Fruit fly (Drosophila melanogaster) whole organism, embryonic: Measurements from ENCODE around the gene dachs.
A peak's percentile ranks its signal among the peaks of the same experiment; 100 is the strongest.

Source experiments
- Asciz ChIP-seq: fragments of 200-800 bp; sonication (Bioruptor generic); optimal IDR thresholded peaks from 2 replicates; lab custom pipeline; 2017; ENCODE audit warnings: missing biosample characterization, mild to moderate bottlenecking, missing genetic modification characterization, missing genetic modification reagents
- CG10462 ChIP-seq: fragments of 200-800 bp; sonication (Bioruptor generic); optimal IDR thresholded peaks from 2 replicates; lab custom pipeline; 2016; ENCODE audit warnings: missing biosample characterization, missing genetic modification characterization
- CG10565 ChIP-seq: fragments of 200-800 bp; sonication (Bioruptor generic); optimal IDR thresholded peaks from 3 replicates; lab custom pipeline; 2016; ENCODE audit warnings: missing biosample characterization, mild to moderate bottlenecking, missing genetic modification characterization
- CG11560 ChIP-seq: fragments of 200-800 bp; sonication (Bioruptor generic); IDR thresholded peaks from 3 replicates; pipeline ENCODE4 v1.3.6; 2022; ENCODE audit warnings: missing biosample characterization, missing genetic modification characterization
- CG12155 ChIP-seq: fragments of 200-800 bp; sonication (Bioruptor generic); optimal IDR thresholded peaks from 3 replicates; lab custom pipeline; 2016; ENCODE audit warnings: missing biosample characterization, missing genetic modification characterization
- CG12299 ChIP-seq: fragments of 200-800 bp; sonication (Bioruptor generic); optimal IDR thresholded peaks from 2 replicates; lab custom pipeline; 2018; ENCODE audit warnings: missing biosample characterization, mild to moderate bottlenecking, missing genetic modification characterization
- CG17186 ChIP-seq: fragments of 200-800 bp; sonication (Bioruptor generic); optimal IDR thresholded peaks from 3 replicates; lab custom pipeline; 2017; ENCODE audit warnings: missing biosample characterization, missing genetic modification reagents, missing genetic modification characterization
- CG17361 ChIP-seq: fragments of 200-800 bp; sonication (Bioruptor generic); IDR thresholded peaks from 3 replicates; pipeline ENCODE4 v1.3.6; 2022; ENCODE audit warnings: missing biosample characterization, missing genetic modification characterization
- CG18476 ChIP-seq: fragments of 200-800 bp; sonication (Bioruptor generic); optimal IDR thresholded peaks from 2 replicates; lab custom pipeline; 2016; ENCODE audit warnings: missing biosample characterization, mild to moderate bottlenecking, missing genetic modification characterization
- CG2202 ChIP-seq: fragments of 200-800 bp; sonication (Bioruptor generic); optimal IDR thresholded peaks from 2 replicates; lab custom pipeline; 2018; ENCODE audit warnings: missing biosample characterization, mild to moderate bottlenecking, missing genetic modification characterization
- CG2875 ChIP-seq: fragments of 200-800 bp; sonication (Bioruptor generic); optimal IDR thresholded peaks from 2 replicates; lab custom pipeline; 2017; ENCODE audit warnings: missing biosample characterization, mild to moderate bottlenecking, missing genetic modification characterization, missing genetic modification reagents
- CG31441 ChIP-seq: fragments of 200-800 bp; sonication (Bioruptor generic); IDR thresholded peaks from 2 replicates; pipeline ENCODE4 v1.3.6; 2022; ENCODE audit warnings: missing biosample characterization, missing genetic modification characterization
- CG3726 ChIP-seq: fragments of 200-800 bp; sonication (Bioruptor generic); IDR thresholded peaks from 3 replicates; pipeline ENCODE4, ENCODE4 v1.3.6; 2022; ENCODE audit warnings: missing biosample characterization, missing genetic modification characterization
- CG4424 ChIP-seq: fragments of 200-800 bp; sonication (Bioruptor generic); optimal IDR thresholded peaks from 3 replicates; lab custom pipeline; 2016; ENCODE audit warnings: missing biosample characterization, missing genetic modification characterization
- CG6175 ChIP-seq: fragments of 200-800 bp; sonication (Bioruptor generic); IDR thresholded peaks from 3 replicates; pipeline ENCODE4 v1.3.6; 2022; ENCODE audit warnings: missing biosample characterization, missing genetic modification characterization
- CG6791 ChIP-seq: fragments of 200-800 bp; sonication (Bioruptor generic); IDR thresholded peaks from 3 replicates; pipeline ENCODE4 v1.3.6; 2022; ENCODE audit warnings: missing biosample characterization, missing genetic modification characterization; ENCODE audit not compliant: partially characterized antibody
- CG7556 ChIP-seq: fragments of 200-800 bp; sonication (Bioruptor generic); optimal IDR thresholded peaks from 2 replicates; lab custom pipeline; 2017; ENCODE audit warnings: missing biosample characterization, mild to moderate bottlenecking, missing genetic modification characterization
- CG8359 ChIP-seq: fragments of 200-800 bp; sonication (Bioruptor generic); optimal IDR thresholded peaks from 2 replicates; lab custom pipeline; 2017; ENCODE audit warnings: missing biosample characterization, mild to moderate bottlenecking, missing genetic modification characterization, borderline replicate concordance
- CG8478 ChIP-seq: fragments of >200 bp; optimal IDR thresholded peaks from 2 replicates; lab custom pipeline; 2018
- Dek ChIP-seq: fragments of 200-800 bp; sonication (Bioruptor generic); optimal IDR thresholded peaks from 3 replicates; lab custom pipeline; 2019; ENCODE audit warnings: missing biosample characterization, mild to moderate bottlenecking, missing genetic modification characterization, moderate library complexity
- Dp ChIP-seq: fragments of 200-800 bp; sonication (Bioruptor generic); optimal IDR thresholded peaks from 2 replicates; lab custom pipeline; 2018; ENCODE audit warnings: missing biosample characterization, mild to moderate bottlenecking, missing genetic modification characterization, moderate library complexity
- Drgx ChIP-seq: fragments of 200-800 bp; sonication (Bioruptor generic); IDR thresholded peaks from 2 replicates; pipeline ENCODE4 v1.3.6; 2022; ENCODE audit warnings: missing biosample characterization, missing genetic modification characterization
- E2f2 ChIP-seq: fragments of 200-800 bp; sonication (Bioruptor generic); IDR thresholded peaks from 2 replicates; pipeline ENCODE4 v1.3.6; 2022; ENCODE audit warnings: missing biosample characterization, missing genetic modification characterization
- Mes4 ChIP-seq: fragments of 200-800 bp; sonication (Bioruptor generic); optimal IDR thresholded peaks from 2 replicates; lab custom pipeline; 2016; ENCODE audit warnings: missing biosample characterization, missing genetic modification characterization
- Neu2 ChIP-seq: fragments of 200-800 bp; sonication (Bioruptor generic); optimal IDR thresholded peaks from 3 replicates; lab custom pipeline; 2016; ENCODE audit warnings: missing biosample characterization, missing genetic modification characterization, borderline replicate concordance
- Sin3A ChIP-seq: fragments of >200 bp; optimal IDR thresholded peaks from 2 replicates; lab custom pipeline; 2018
- abd-A ChIP-seq: fragments of 200-800 bp; sonication (Bioruptor generic); optimal IDR thresholded peaks from 3 replicates; lab custom pipeline; 2019; ENCODE audit warnings: missing biosample characterization, mild to moderate bottlenecking, missing genetic modification characterization, moderate library complexity
- ap ChIP-seq: fragments of 200-800 bp; sonication (Bioruptor generic); IDR thresholded peaks from 2 replicates; pipeline ENCODE4 v1.3.6; 2022; ENCODE audit warnings: missing biosample characterization, missing genetic modification characterization
- bowl ChIP-seq: fragments of 200-800 bp; sonication (Bioruptor generic); IDR thresholded peaks from 2 replicates; pipeline ENCODE4 v1.3.6; 2022; ENCODE audit warnings: missing biosample characterization, missing genetic modification characterization
- bsh ChIP-seq, 2 experiments: fragments of 200-800 bp; sonication (Bioruptor generic); optimal IDR thresholded peaks; 2 replicates each; lab custom pipeline; 2017 to 2018; ENCODE audit warnings: mild to moderate bottlenecking in 2 of 2, missing biosample characterization in 2 of 2, missing genetic modification characterization in 2 of 2, moderate library complexity in 1 of 2
- chm ChIP-seq: fragments of 200-800 bp; sonication (Bioruptor generic); IDR thresholded peaks from 2 replicates; pipeline ENCODE4 v1.3.6; 2022; ENCODE audit warnings: missing biosample characterization, missing genetic modification characterization
- corto ChIP-seq: fragments of 200-800 bp; sonication (Bioruptor generic); optimal IDR thresholded peaks from 2 replicates; lab custom pipeline; 2016; ENCODE audit warnings: missing biosample characterization, mild to moderate bottlenecking, missing genetic modification characterization, moderate library complexity
- cwo ChIP-seq: fragments of 200-800 bp; sonication (Bioruptor generic); optimal IDR thresholded peaks from 3 replicates; lab custom pipeline; 2017; ENCODE audit warnings: missing biosample characterization, missing genetic modification characterization, mild to moderate bottlenecking, moderate library complexity, missing genetic modification reagents
- da ChIP-seq: fragments of 200-800 bp; sonication (Bioruptor generic); optimal IDR thresholded peaks from 2 replicates; lab custom pipeline; 2016; ENCODE audit warnings: missing biosample characterization, missing genetic modification characterization
- esg ChIP-seq: fragments of 200-800 bp; sonication (Bioruptor generic); conservative IDR thresholded peaks from 2 replicates; pipeline ENCODE4 v1.3.6; 2022; ENCODE audit warnings: missing biosample characterization, missing genetic modification characterization
- fru ChIP-seq: fragments of >200 bp; optimal IDR thresholded peaks from 2 replicates; lab custom pipeline; 2017
- gcm ChIP-seq: fragments of 200-800 bp; sonication (Bioruptor generic); optimal IDR thresholded peaks from 2 replicates; lab custom pipeline; 2019; ENCODE audit warnings: missing biosample characterization, mild to moderate bottlenecking, missing genetic modification characterization, moderate library complexity
- gcm2 ChIP-seq: fragments of 200-800 bp; sonication (Bioruptor generic); optimal IDR thresholded peaks from 2 replicates; lab custom pipeline; 2016; ENCODE audit warnings: missing biosample characterization, missing genetic modification characterization
- hbn ChIP-seq: fragments of 200-800 bp; sonication (Bioruptor generic); IDR thresholded peaks from 2 replicates; pipeline ENCODE4 v1.3.6; 2022; ENCODE audit warnings: missing biosample characterization, missing genetic modification characterization; ENCODE audit not compliant: partially characterized antibody
- hth ChIP-seq: fragments of >200 bp; optimal IDR thresholded peaks from 2 replicates; lab custom pipeline; 2017; ENCODE audit warnings: inconsistent platforms
- insv ChIP-seq, 2 experiments: fragments of 200-800 bp; sonication (Bioruptor generic); optimal IDR thresholded peaks; 3 replicates each; lab custom pipeline; 2016 to 2018; ENCODE audit warnings: missing biosample characterization in 2 of 2, missing genetic modification characterization in 2 of 2
- klu ChIP-seq: fragments of 200-800 bp; sonication (Bioruptor generic); IDR thresholded peaks from 2 replicates; pipeline ENCODE4 v1.3.6; 2022; ENCODE audit warnings: missing biosample characterization, missing genetic modification characterization
- onecut ChIP-seq: fragments of 200-800 bp; sonication (Bioruptor generic); IDR thresholded peaks from 2 replicates; pipeline ENCODE4 v1.3.6; 2022; ENCODE audit warnings: missing biosample characterization, missing genetic modification characterization
- pita ChIP-seq: fragments of 200-800 bp; sonication (Bioruptor generic); optimal IDR thresholded peaks from 2 replicates; lab custom pipeline; 2017; ENCODE audit warnings: missing biosample characterization, mild to moderate bottlenecking, missing genetic modification characterization
- pzg ChIP-seq: fragments of 200-800 bp; sonication (Bioruptor generic); optimal IDR thresholded peaks from 3 replicates; lab custom pipeline; 2018; ENCODE audit warnings: missing biosample characterization, mild to moderate bottlenecking, missing genetic modification characterization, moderate library complexity
- run ChIP-seq: fragments of 200-800 bp; sonication (Bioruptor generic); optimal IDR thresholded peaks from 3 replicates; lab custom pipeline; 2018; ENCODE audit warnings: missing biosample characterization, mild to moderate bottlenecking, missing genetic modification characterization
- sim ChIP-seq: fragments of 200-800 bp; sonication (Bioruptor generic); IDR thresholded peaks from 2 replicates; pipeline ENCODE4 v1.3.6; 2022; ENCODE audit warnings: missing biosample characterization, missing genetic modification characterization
- sna ChIP-seq: fragments of 200-800 bp; sonication (Bioruptor generic); IDR thresholded peaks from 2 replicates; pipeline ENCODE4 v1.3.6; 2022; ENCODE audit warnings: missing biosample characterization, missing genetic modification characterization; ENCODE audit not compliant: partially characterized antibody
- so ChIP-seq: fragments of 200-800 bp; sonication (Bioruptor generic); IDR thresholded peaks from 3 replicates; pipeline ENCODE4 v1.3.6; 2022; ENCODE audit warnings: missing biosample characterization, missing genetic modification characterization
- sr ChIP-seq: fragments of 200-800 bp; sonication (Bioruptor generic); IDR thresholded peaks from 3 replicates; pipeline ENCODE4 v1.3.6; 2022; ENCODE audit warnings: missing biosample characterization, missing genetic modification characterization
- ssp ChIP-seq: fragments of 200-800 bp; sonication (Bioruptor generic); IDR thresholded peaks from 2 replicates; pipeline ENCODE4 v1.3.6; 2022; ENCODE audit warnings: missing biosample characterization, missing genetic modification characterization
- tup ChIP-seq: fragments of 200-800 bp; sonication (Bioruptor generic); optimal IDR thresholded peaks from 2 replicates; lab custom pipeline; 2016; ENCODE audit warnings: missing biosample characterization, mild to moderate bottlenecking, missing genetic modification characterization, moderate library complexity

dachs gene

DNA sequence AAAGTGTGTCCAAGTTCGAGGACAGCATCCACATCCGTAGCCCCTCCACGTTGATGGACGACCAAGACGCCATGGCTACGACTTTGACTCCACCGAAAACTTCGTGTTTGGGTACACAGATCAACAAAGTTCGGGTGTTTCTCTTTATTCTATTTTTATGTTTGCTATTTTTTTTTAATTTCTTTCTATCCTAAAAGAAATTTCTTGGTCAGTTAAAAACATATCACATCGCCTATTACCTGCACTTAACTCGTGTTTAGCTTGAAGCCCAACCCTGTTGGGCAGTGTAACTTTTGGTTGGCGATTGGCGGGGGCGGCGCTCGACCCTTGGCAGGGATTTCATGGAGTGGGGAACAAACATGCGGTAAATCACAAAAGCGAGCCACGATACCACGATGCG, 6.8 kb downstream of the dachs start (continued):
- TF ChIP-seq run (tag; lab: Kevin White, UChicago) (peak; percentile 15), hbn (GFP tag; lab: Robert Waterston, UW) (no peak), onecut (0 out of 2 replicates have a peak, but pooled peaks have one; percentile 6), CG4424 (GFP tag; lab: Kevin White, UChicago) (peak; percentile 55), cwo (GFP tag; lab: Kevin White, UChicago) (peak; percentile 48), chm (GFP tag; lab: Robert Waterston, UW) (peak; percentile 54; the same call in 1 of the 2 replicates), CG2875 (peak; percentile 28), Mes4 (GFP tag; lab: Kevin White, UChicago) (no peak), CG17361 (peak; percentile 59), CG18476 (GFP tag; lab: Kevin White, UChicago) (peak; percentile 10), esg (GFP tag; lab: Robert Waterston, UW) (peak; percentile 38; the same call in 1 of the 2 replicates), Neu2 (GFP tag; lab: Kevin White, UChicago) (no peak), CG6175 (GFP tag; lab: Robert Waterston, UW) (no peak), hth (lab: Kevin White, UChicago) (no peak), CG17186 (GFP tag; lab: Kevin White, UChicago) (no peak), CG3726 (GFP tag; lab: Robert Waterston, UW) (no peak), pita (GFP tag; lab: Kevin White, UChicago) (no peak), tup (no peak), Dp (GFP tag; lab: Kevin White, UChicago) (no peak), gcm (GFP tag; lab: Kevin White, UChicago) (peak; percentile 28), gcm2 (no peak), CG10565 (GFP tag; lab: Kevin White, UChicago) (no peak), CG8359 (GFP tag; lab: Kevin White, UChicago) (peak; percentile 40), Asciz (GFP tag; lab: Kevin White, UChicago) (peak; percentile 13), Dek (tag; lab: Kevin White, UChicago) (no peak), abd-A (tag; lab: Kevin White, UChicago) (no peak), CG2202 (tag; lab: Kevin White, UChicago) (no peak), pzg (no peak), so (GFP tag; lab: Robert Waterston, UW) (0 out of 3 replicates have a peak, but pooled peaks have one; percentile 40), CG10462 (no peak), ap (GFP tag; lab: Robert Waterston, UW) (peak; percentile 45; the same call in 1 of the 2 replicates), fru (lab: Kevin White, UChicago) (no peak), ssp (peak; percentile 45; the same call in 1 of the 2 replicates), CG11560 (tag; lab: Robert Waterston, UW) (peak; percentile 47; the same call in 1 of the 3 replicates), corto (GFP tag; lab: Kevin White, UChicago) (no peak), insv (GFP tag; optimal IDR thresholded peaks at IDR 0.05; lab: Kevin White, UChicago) (no peak), E2f2 (GFP tag; lab: Robert Waterston, UW) (peak; percentile 30; the same call in 1 of the 2 replicates), CG12299 (tag; lab: Kevin White, UChicago) (no peak), sr (GFP tag; lab: Robert Waterston, UW) (no peak), klu (GFP tag; lab: Robert Waterston, UW) (peak; percentile 45; the same call in 1 of the 2 replicates), CG8478 (lab: Kevin White, UChicago) (no peak), Sin3A (lab: Kevin White, UChicago) (no peak), sna (no peak), da (no peak), CG31441 (GFP tag; lab: Robert Waterston, UW) (peak; percentile 73), CG12155 (GFP tag; lab: Kevin White, UChicago) (peak; percentile 29), bowl (no peak), Drgx (GFP tag; lab: Robert Waterston, UW) (peak; percentile 50; the same call in 1 of the 2 replicates), sim (no peak), CG7556 (peak; percentile 48), bsh (GFP tag; optimal IDR thresholded peaks at IDR 0.05; lab: Kevin White, UChicago) (peak; percentile 65 to 83), CG6791 (GFP tag; lab: Robert Waterston, UW) (no peak)
